Worm (Caenorhabditis elegans): ENCODE measurements around the gene spsb-1.

spsb-1 gene

ce11 chrII:15185289-15185688 is 11.2 kb upstream of the spsb-1 start, which contains the start of gene gst-35:
Gene gst-35 (minus strand): TSS chrII:15185389.
- TF ChIP-seq pes-1 (GFP tag; IDR thresholded peaks at IDR 0.05), result no peak
- no peak for TF ChIP-seq B0310.2 (tag; optimal IDR thresholded peaks at IDR 0.05)
- TF ChIP-seq ama-1 (optimal IDR thresholded peaks at IDR 0.05), result no peak
- TF ChIP-seq ceh-13 (GFP tag; optimal IDR thresholded peaks at IDR 0.05), result no peak
- no peak for TF ChIP-seq ceh-36 (tag; optimal IDR thresholded peaks at IDR 0.05)
- TF ChIP-seq tbx-11 (GFP tag; IDR thresholded peaks at IDR 0.05), result no peak
- TF ChIP-seq tbx-37 (GFP tag; conservative IDR thresholded peaks at IDR 0.05), result no peak
- no peak for TF ChIP-seq aly-1 (tag; optimal IDR thresholded peaks at IDR 0.05)

- TF ChIP-seq flt-1 (GFP tag; IDR thresholded peaks at IDR 0.05) (no peak), tbx-11 (GFP tag; IDR thresholded peaks at IDR 0.05) (no peak), ets-7 (tag; optimal IDR thresholded peaks at IDR 0.05) (no peak), sea-1 (GFP tag; conservative IDR thresholded peaks at IDR 0.05) (no peak), aly-1 (tag; optimal IDR thresholded peaks at IDR 0.05) (no peak), B0310.2 (tag; optimal IDR thresholded peaks at IDR 0.05) (no peak), ceh-13 (GFP tag; optimal IDR thresholded peaks at IDR 0.05) (no peak), pes-1 (GFP tag; IDR thresholded peaks at IDR 0.05) (no peak), scrt-1 (GFP tag; IDR thresholded peaks at IDR 0.05) (no peak), hmg-4 (GFP tag; optimal IDR thresholded peaks at IDR 0.05) (no peak)
Measured at ce11 chrII:15189956-15190355, 6.6 kb upstream of the spsb-1 start.

ce11 chrII:15190971-15191370 is 5.6 kb upstream of the spsb-1 start:
- TF ChIP-seq B0310.2 (tag; optimal IDR thresholded peaks at IDR 0.05) (no peak), aly-1 (tag; optimal IDR thresholded peaks at IDR 0.05) (no peak), tbx-37 (GFP tag; conservative IDR thresholded peaks at IDR 0.05) (no peak), hmg-4 (GFP tag; optimal IDR thresholded peaks at IDR 0.05) (no peak), pes-1 (GFP tag; IDR thresholded peaks at IDR 0.05) (no peak), ceh-36 (tag; optimal IDR thresholded peaks at IDR 0.05) (no peak), hnd-1 (tag; optimal IDR thresholded peaks at IDR 0.05) (no peak), F13C5.2 (tag; optimal IDR thresholded peaks at IDR 0.05) (no peak), sea-1 (GFP tag; conservative IDR thresholded peaks at IDR 0.05) (no peak), ama-1 (optimal IDR thresholded peaks at IDR 0.05) (no peak), scrt-1 (GFP tag; IDR thresholded peaks at IDR 0.05) (no peak)

ce11 chrII:15193961-15194360 is 2.6 kb upstream of the spsb-1 start:
- TF ChIP-seq F13C5.2 (tag; optimal IDR thresholded peaks at IDR 0.05) (no peak), tbx-37 (GFP tag; conservative IDR thresholded peaks at IDR 0.05) (no peak), ceh-13 (GFP tag; optimal IDR thresholded peaks at IDR 0.05) (no peak), ets-7 (tag; optimal IDR thresholded peaks at IDR 0.05) (no peak), flt-1 (GFP tag; IDR thresholded peaks at IDR 0.05) (no peak), hnd-1 (tag; optimal IDR thresholded peaks at IDR 0.05) (no peak), hmg-4 (GFP tag; optimal IDR thresholded peaks at IDR 0.05) (no peak), B0310.2 (tag; optimal IDR thresholded peaks at IDR 0.05) (no peak)

- TF ChIP-seq hnd-1 (tag; optimal IDR thresholded peaks at IDR 0.05) (no peak), ama-1 (optimal IDR thresholded peaks at IDR 0.05) (no peak), B0310.2 (tag; optimal IDR thresholded peaks at IDR 0.05) (no peak)
Measured at ce11 chrII:15195346-15195745, 1.2 kb upstream of the spsb-1 start.

DNA sequence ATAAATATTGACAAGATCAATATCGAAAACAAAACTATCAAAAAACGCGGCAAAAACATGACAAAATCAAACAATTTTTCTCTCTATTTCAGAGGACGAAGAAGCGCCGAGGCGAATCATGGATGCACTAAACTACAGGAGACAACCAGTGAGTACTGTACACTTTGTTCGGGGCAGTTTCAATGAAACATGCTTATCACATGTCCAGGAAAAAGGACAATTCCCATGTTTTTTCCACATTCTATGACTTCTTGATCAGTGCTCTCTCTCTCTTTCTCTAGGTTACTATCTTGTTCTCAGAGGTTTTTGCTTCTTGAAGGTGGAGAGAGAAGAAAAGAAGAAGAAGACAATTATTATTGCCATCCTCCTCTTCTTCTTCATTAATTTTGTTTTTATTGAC is 967 bp downstream of the spsb-1 start:
- TF ChIP-seq ceh-13 (GFP tag; optimal IDR thresholded peaks at IDR 0.05), result no peak
- TF ChIP-seq F13C5.2 (tag; optimal IDR thresholded peaks at IDR 0.05), result no peak
- no peak for TF ChIP-seq ama-1 (optimal IDR thresholded peaks at IDR 0.05)
- no peak for TF ChIP-seq hnd-1 (tag; optimal IDR thresholded peaks at IDR 0.05)
- no peak for TF ChIP-seq flt-1 (GFP tag; IDR thresholded peaks at IDR 0.05)
- TF ChIP-seq aly-1 (tag; optimal IDR thresholded peaks at IDR 0.05), result no peak
- TF ChIP-seq scrt-1 (GFP tag; IDR thresholded peaks at IDR 0.05), result no peak
- no peak for TF ChIP-seq hmg-4 (GFP tag; optimal IDR thresholded peaks at IDR 0.05)
- TF ChIP-seq ceh-36 (tag; optimal IDR thresholded peaks at IDR 0.05), result no peak
- no peak for TF ChIP-seq tra-4 (tag; optimal IDR thresholded peaks at IDR 0.05)
- TF ChIP-seq tbx-11 (GFP tag; IDR thresholded peaks at IDR 0.05), result no peak
- no peak for TF ChIP-seq sea-1 (GFP tag; conservative IDR thresholded peaks at IDR 0.05)
- TF ChIP-seq pes-1 (GFP tag; IDR thresholded peaks at IDR 0.05), result no peak
- TF ChIP-seq ets-7 (tag; optimal IDR thresholded peaks at IDR 0.05), result no peak
- no peak for TF ChIP-seq hmbx-1 (tag; optimal IDR thresholded peaks at IDR 0.05)
- TF ChIP-seq B0310.2 (tag; optimal IDR thresholded peaks at IDR 0.05), result no peak

DNA sequence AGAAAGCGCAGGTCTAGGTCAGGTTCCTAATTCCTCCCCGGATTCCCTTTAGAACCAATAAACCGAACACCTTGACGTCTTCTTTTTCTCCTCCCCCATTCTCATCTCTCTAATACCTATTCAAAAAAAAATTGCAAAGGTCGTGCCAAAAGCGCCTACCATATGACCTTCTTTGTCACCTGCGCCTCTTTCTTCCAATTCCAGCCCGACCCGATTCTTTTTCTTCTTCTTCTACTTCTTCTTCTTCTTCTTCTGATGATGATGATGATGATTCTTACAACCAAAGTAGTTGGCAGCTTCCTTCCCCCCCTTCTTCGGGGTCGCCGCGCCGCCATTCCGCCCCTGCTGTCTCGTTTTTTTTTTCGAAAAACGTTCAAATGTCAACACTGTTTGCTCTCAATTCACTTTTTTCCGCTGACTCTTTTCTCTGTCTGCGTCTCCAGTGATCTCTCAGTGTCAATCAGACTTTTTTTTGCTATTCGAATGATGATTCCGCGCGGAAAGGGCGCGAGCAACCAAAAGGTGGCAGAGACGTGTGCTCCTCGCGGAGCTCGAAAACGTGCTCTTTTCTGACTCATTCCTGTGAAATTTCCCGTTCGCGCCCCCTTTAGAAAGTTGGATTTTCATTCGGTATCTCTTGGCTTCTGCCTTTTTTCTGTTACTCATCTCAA is 7.0 kb downstream of the spsb-1 start:
- TF ChIP-seq tbx-37 (GFP tag; conservative IDR thresholded peaks at IDR 0.05) (no peak), F13C5.2 (tag; optimal IDR thresholded peaks at IDR 0.05) (no peak), sea-1 (GFP tag; conservative IDR thresholded peaks at IDR 0.05) (no peak), flt-1 (GFP tag; IDR thresholded peaks at IDR 0.05) (no peak), scrt-1 (GFP tag; IDR thresholded peaks at IDR 0.05) (no peak), pes-1 (GFP tag; IDR thresholded peaks at IDR 0.05) (no peak), ets-7 (tag; optimal IDR thresholded peaks at IDR 0.05) (no peak), hnd-1 (tag; optimal IDR thresholded peaks at IDR 0.05) (no peak), ceh-13 (GFP tag; optimal IDR thresholded peaks at IDR 0.05) (no peak), hmg-4 (GFP tag; optimal IDR thresholded peaks at IDR 0.05) (no peak)

ce11 chrII:15204069-15204850 is 7.7 kb downstream of the spsb-1 start:
- TF ChIP-seq ceh-36 (tag; optimal IDR thresholded peaks at IDR 0.05) (peak; percentile 61), ets-7 (tag; optimal IDR thresholded peaks at IDR 0.05) (no peak)
